Worm (Caenorhabditis elegans) whole organism, mixed stage, embryonic: ENCODE data around the gene ntr-2.

Experiments
- ceh-39 ChIP-seq: fragments of 150-350 bp; optimal IDR thresholded peaks from 2 replicates; lab custom pipeline; 2014; ENCODE audit warnings: missing biosample characterization, missing genetic modification characterization
- ceh-43 ChIP-seq: fragments of 200-800 bp; sonication (Bioruptor generic); optimal IDR thresholded peaks from 2 replicates; lab custom pipeline; 2018; ENCODE audit warnings: mild to moderate bottlenecking, missing genetic modification characterization, moderate library complexity, missing compliant biosample characterization
- ces-1 ChIP-seq: fragments of 150-350 bp; optimal IDR thresholded peaks from 2 replicates; lab custom pipeline; 2014; ENCODE audit warnings: missing biosample characterization, missing genetic modification reagents, missing genetic modification characterization
- elt-1 ChIP-seq: sonication (generic microtip); optimal IDR thresholded peaks from 2 replicates; lab custom pipeline; 2017; ENCODE audit warnings: missing genetic modification characterization, mild to moderate bottlenecking, missing compliant biosample characterization, antibody characterized with exemption, moderate library complexity, borderline replicate concordance; ENCODE audit not compliant: insufficient read depth
- elt-3 ChIP-seq: fragments of 150-350 bp; optimal IDR thresholded peaks from 2 replicates; lab custom pipeline; 2014; ENCODE audit warnings: missing biosample characterization, missing genetic modification characterization
- flh-1 ChIP-seq: fragments of 200-800 bp; sonication (Bioruptor generic); optimal IDR thresholded peaks from 2 replicates; lab custom pipeline; 2018; ENCODE audit warnings: mild to moderate bottlenecking, missing genetic modification characterization, moderate library complexity, missing compliant biosample characterization
- ham-2 ChIP-seq: fragments of 200-800 bp; sonication (Bioruptor generic); optimal IDR thresholded peaks from 2 replicates; lab custom pipeline; 2018; ENCODE audit warnings: mild to moderate bottlenecking, missing genetic modification characterization, missing compliant biosample characterization
- lin-13 ChIP-seq: fragments of 150-350 bp; optimal IDR thresholded peaks from 2 replicates; lab custom pipeline; 2014; ENCODE audit warnings: missing biosample characterization, missing genetic modification characterization
- lsy-2 ChIP-seq: fragments of 150-350 bp; optimal IDR thresholded peaks from 2 replicates; lab custom pipeline; 2014; ENCODE audit warnings: missing biosample characterization, missing genetic modification characterization
- nhr-237 ChIP-seq: fragments of 150-350 bp; optimal IDR thresholded peaks from 2 replicates; lab custom pipeline; 2014; ENCODE audit warnings: missing biosample characterization, missing genetic modification characterization
- nhr-76 ChIP-seq: sonication (generic microtip); optimal IDR thresholded peaks from 2 replicates; lab custom pipeline; 2017; ENCODE audit warnings: missing biosample characterization, missing genetic modification characterization
- snpc-4 ChIP-seq: fragments of 150-350 bp; optimal IDR thresholded peaks from 2 replicates; lab custom pipeline; 2014; ENCODE audit warnings: missing biosample characterization, missing genetic modification characterization
- unc-39 ChIP-seq: fragments of 150-350 bp; optimal IDR thresholded peaks from 2 replicates; lab custom pipeline; 2014; ENCODE audit warnings: missing biosample characterization, missing genetic modification characterization
- unc-62 ChIP-seq: fragments of 150-350 bp; optimal IDR thresholded peaks from 2 replicates; lab custom pipeline; 2014; ENCODE audit warnings: missing biosample characterization, missing genetic modification reagents, missing genetic modification characterization

DNA sequence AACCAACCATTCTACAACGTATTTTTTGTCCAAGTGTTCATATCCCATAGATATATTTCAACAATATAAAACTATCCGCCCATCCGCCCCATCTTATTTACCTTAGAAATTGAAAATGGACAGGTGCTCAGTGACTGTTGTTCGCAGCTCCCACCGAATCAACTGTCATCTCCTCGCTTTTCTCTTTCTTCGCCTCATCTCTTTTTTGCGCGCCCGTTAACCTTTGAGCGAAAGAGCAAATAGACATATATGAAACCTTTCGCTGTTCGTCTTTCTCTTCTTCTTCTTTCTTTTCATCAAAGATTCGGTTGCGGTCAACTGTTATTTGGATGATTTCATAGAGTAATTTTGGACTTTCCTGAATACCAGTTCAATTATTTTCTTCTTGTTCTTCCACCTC, 53.1 kb downstream of the ntr-2 start, which contains the start of gene sssh-1:
- TF ChIP-seq ceh-43 (GFP tag; lab: Kevin White, UChicago), result no peak
- no peak for TF ChIP-seq ham-2
- TF ChIP-seq ces-1 (GFP tag; lab: Kevin White, UChicago), result no peak
- no peak for TF ChIP-seq nhr-237 (tag; lab: Kevin White, UChicago)
- TF ChIP-seq lsy-2, result no peak
- no peak for TF ChIP-seq elt-3 (tag; lab: Kevin White, UChicago)
- TF ChIP-seq elt-1 (tag; lab: Kevin White, UChicago), result no peak
- TF ChIP-seq nhr-76 (tag; lab: Kevin White, UChicago), result no peak
- TF ChIP-seq lin-13 (tag; lab: Kevin White, UChicago), result no peak
- TF ChIP-seq flh-1 (GFP tag; lab: Kevin White, UChicago), result no peak
- no peak for TF ChIP-seq unc-62 (GFP tag; lab: Kevin White, UChicago)
- TF ChIP-seq ceh-39 (tag; lab: Kevin White, UChicago), result no peak
- TF ChIP-seq snpc-4, result no peak
- TF ChIP-seq unc-39 (tag; lab: Kevin White, UChicago), result no peak
